Worm (Caenorhabditis elegans) whole organism, young adult: ENCODE measurements around the gene F31F7.2.
A peak's percentile ranks its signal among the peaks of the same experiment; 100 is the strongest.

Experiments used
- C06A6.2 ChIP-seq: fragments of 200-800 bp; sonication (Bioruptor generic); conservative IDR thresholded peaks from 2 replicates; pipeline ENCODE4 v1.3.6; 2022; ENCODE audit warnings: missing genetic modification characterization, missing compliant biosample characterization
- C17E4.6 ChIP-seq: fragments of 200-800 bp; sonication (Bioruptor generic); IDR thresholded peaks from 2 replicates; pipeline ENCODE4 v1.3.6; 2022; ENCODE audit warnings: missing genetic modification reagents, missing genetic modification characterization, missing compliant biosample characterization
- F10E7.11 ChIP-seq: sonication (generic microtip); optimal IDR thresholded peaks from 2 replicates; lab custom pipeline; 2017; ENCODE audit warnings: mild to moderate bottlenecking, missing genetic modification characterization, moderate library complexity, missing compliant biosample characterization
- F23B12.7 ChIP-seq: sonication (generic microtip); optimal IDR thresholded peaks from 2 replicates; lab custom pipeline; 2017; ENCODE audit warnings: missing genetic modification characterization, mild to moderate bottlenecking, missing compliant biosample characterization, antibody characterized with exemption, moderate library complexity; ENCODE audit not compliant: insufficient read depth
- F37B4.10 ChIP-seq: fragments of 200-800 bp; sonication (Bioruptor generic); IDR thresholded peaks from 2 replicates; pipeline ENCODE4 v1.3.6; 2022; ENCODE audit warnings: missing genetic modification characterization, missing compliant biosample characterization
- F49E8.2 ChIP-seq: sonication (generic microtip); optimal IDR thresholded peaks from 3 replicates; lab custom pipeline; 2017; ENCODE audit warnings: missing genetic modification characterization, mild to moderate bottlenecking, missing compliant biosample characterization, antibody characterized with exemption, moderate library complexity; ENCODE audit not compliant: insufficient read depth
- F52B5.7 ChIP-seq: sonication (generic microtip); optimal IDR thresholded peaks from 2 replicates; lab custom pipeline; 2016; ENCODE audit warnings: mild to moderate bottlenecking, missing genetic modification characterization, missing compliant biosample characterization
- F57A8.1 ChIP-seq: fragments of 200-800 bp; sonication (Bioruptor generic); optimal IDR thresholded peaks from 2 replicates; lab custom pipeline; 2018; ENCODE audit warnings: mild to moderate bottlenecking, missing genetic modification characterization, moderate library complexity, missing compliant biosample characterization
- K12H6.12 ChIP-seq: fragments of 200-800 bp; sonication (Bioruptor generic); optimal IDR thresholded peaks from 2 replicates; lab custom pipeline; 2018; ENCODE audit warnings: mild to moderate bottlenecking, missing genetic modification characterization, missing compliant biosample characterization
- T26A5.8 ChIP-seq: sonication (generic microtip); optimal IDR thresholded peaks from 2 replicates; lab custom pipeline; 2016; ENCODE audit warnings: missing genetic modification characterization, missing compliant biosample characterization
- Y53F4B.3 ChIP-seq: fragments of 200-800 bp; sonication (Bioruptor generic); IDR thresholded peaks from 2 replicates; pipeline ENCODE4 v1.3.6; 2022; ENCODE audit warnings: missing genetic modification reagents, missing genetic modification characterization, missing compliant biosample characterization
- Y53G8AR.9 ChIP-seq: fragments of 200-800 bp; sonication (Bioruptor generic); conservative IDR thresholded peaks from 2 replicates; pipeline ENCODE4 v1.3.6; 2022; ENCODE audit warnings: missing genetic modification reagents, missing genetic modification characterization, missing compliant biosample characterization
- Y67H2A.10 ChIP-seq: fragments of 200-800 bp; sonication (Bioruptor generic); conservative IDR thresholded peaks from 2 replicates; pipeline ENCODE4 v1.3.6; 2022; ENCODE audit warnings: missing genetic modification reagents, missing genetic modification characterization, missing compliant biosample characterization
- Y79H2A.3 ChIP-seq: fragments of 200-800 bp; sonication (Bioruptor generic); conservative IDR thresholded peaks from 2 replicates; pipeline ENCODE4 v1.3.6; 2022; ENCODE audit warnings: missing genetic modification reagents, missing genetic modification characterization, missing compliant biosample characterization
- Y95B8A.8 ChIP-seq: fragments of 200-800 bp; sonication (Bioruptor generic); IDR thresholded peaks from 2 replicates; pipeline ENCODE4 v1.3.6; 2022; ENCODE audit warnings: missing genetic modification reagents, missing genetic modification characterization, missing compliant biosample characterization
- akir-1 ChIP-seq: fragments of 200-800 bp; sonication (Bioruptor generic); optimal IDR thresholded peaks from 2 replicates; lab custom pipeline; 2018; ENCODE audit warnings: mild to moderate bottlenecking, missing genetic modification characterization, moderate library complexity, missing compliant biosample characterization
- ama-1 ChIP-seq, 3 experiments: fragments of 150-350 bp in 1 of 3; sonication (generic microtip) in 2 of 3; optimal IDR thresholded peaks; 2 replicates each; lab custom pipeline; 2014 to 2018; ENCODE audit warnings: missing biosample characterization in 2 of 3, missing genetic modification characterization in 2 of 3, missing genetic modification reagents in 2 of 3
- aptf-2 ChIP-seq: fragments of 200-800 bp; sonication (Bioruptor generic); conservative IDR thresholded peaks from 2 replicates; pipeline ENCODE4 v1.3.6; 2022; ENCODE audit warnings: missing genetic modification reagents, missing genetic modification characterization, missing compliant biosample characterization
- aptf-3 ChIP-seq: fragments of 200-800 bp; sonication (Bioruptor generic); IDR thresholded peaks from 2 replicates; pipeline ENCODE4 v1.3.6; 2022; ENCODE audit warnings: missing genetic modification characterization, missing compliant biosample characterization
- atf-7 ChIP-seq: sonication (generic microtip); optimal IDR thresholded peaks from 2 replicates; lab custom pipeline; 2017; ENCODE audit warnings: mild to moderate bottlenecking, missing genetic modification characterization, missing compliant biosample characterization
- attf-6 ChIP-seq: fragments of 200-800 bp; sonication (Bioruptor generic); IDR thresholded peaks from 2 replicates; pipeline ENCODE4 v1.3.6; 2022; ENCODE audit warnings: missing genetic modification reagents, missing genetic modification characterization, missing compliant biosample characterization
- cebp-2 ChIP-seq: fragments of 200-800 bp; sonication (Bioruptor generic); IDR thresholded peaks from 2 replicates; pipeline ENCODE4 v1.3.6; 2022; ENCODE audit warnings: missing genetic modification characterization, missing compliant biosample characterization
- ceh-100 ChIP-seq: fragments of 200-800 bp; sonication (Bioruptor generic); IDR thresholded peaks from 2 replicates; pipeline ENCODE4 v1.3.6; 2022; ENCODE audit warnings: missing genetic modification reagents, missing genetic modification characterization, missing compliant biosample characterization
- ceh-40 ChIP-seq: fragments of 200-800 bp; sonication (Bioruptor generic); IDR thresholded peaks from 2 replicates; pipeline ENCODE4 v1.3.6; 2022; ENCODE audit warnings: missing genetic modification characterization, missing compliant biosample characterization
- ceh-58 ChIP-seq: fragments of 200-800 bp; sonication (Bioruptor generic); IDR thresholded peaks from 2 replicates; pipeline ENCODE4 v1.3.6; 2022; ENCODE audit warnings: missing genetic modification characterization, missing compliant biosample characterization
- dox-1 ChIP-seq: fragments of 200-800 bp; sonication (Bioruptor generic); IDR thresholded peaks from 2 replicates; pipeline ENCODE4 v1.3.6; 2022; ENCODE audit warnings: missing genetic modification reagents, missing genetic modification characterization, missing compliant biosample characterization
- dpl-1 ChIP-seq: fragments of 150-350 bp; optimal IDR thresholded peaks from 2 replicates; lab custom pipeline; 2014; ENCODE audit warnings: missing biosample characterization, missing genetic modification reagents, missing genetic modification characterization
- egl-18 ChIP-seq: fragments of 200-800 bp; sonication (Bioruptor generic); IDR thresholded peaks from 2 replicates; pipeline ENCODE4 v1.3.6; 2022; ENCODE audit warnings: missing genetic modification reagents, missing genetic modification characterization, missing compliant biosample characterization
- egrh-3 ChIP-seq: fragments of 200-800 bp; sonication (Bioruptor generic); IDR thresholded peaks from 2 replicates; pipeline ENCODE4 v1.3.6; 2022; ENCODE audit warnings: missing genetic modification reagents, missing genetic modification characterization, missing compliant biosample characterization
- fkh-3 ChIP-seq: sonication (generic microtip); optimal IDR thresholded peaks from 2 replicates; lab custom pipeline; 2016; ENCODE audit warnings: mild to moderate bottlenecking, missing genetic modification characterization, missing compliant biosample characterization
- hlh-12 ChIP-seq: sonication (generic microtip); optimal IDR thresholded peaks from 2 replicates; lab custom pipeline; 2016; ENCODE audit warnings: missing genetic modification characterization, missing compliant biosample characterization
- lin-26 ChIP-seq: fragments of 200-800 bp; sonication (Bioruptor generic); IDR thresholded peaks from 2 replicates; pipeline ENCODE4 v1.3.6; 2022; ENCODE audit warnings: missing genetic modification reagents, missing genetic modification characterization, missing compliant biosample characterization
- lin-35 ChIP-seq, 3 experiments: fragments of 150-350 bp in 2 of 3; sonication (generic microtip) in 1 of 3; optimal IDR thresholded peaks; 2 replicates each; lab custom pipeline; 2014 to 2018; ENCODE audit warnings: missing biosample characterization in 3 of 3, missing genetic modification characterization in 3 of 3, missing genetic modification reagents in 3 of 3
- lsl-1 ChIP-seq: fragments of 200-800 bp; sonication (Bioruptor generic); optimal IDR thresholded peaks from 2 replicates; lab custom pipeline; 2018; ENCODE audit warnings: mild to moderate bottlenecking, missing genetic modification characterization, moderate library complexity, missing compliant biosample characterization
- lsy-27 ChIP-seq: sonication (generic microtip); optimal IDR thresholded peaks from 2 replicates; lab custom pipeline; 2017; ENCODE audit warnings: missing genetic modification characterization, mild to moderate bottlenecking, missing compliant biosample characterization, antibody characterized with exemption, missing genotype, borderline replicate concordance; ENCODE audit not compliant: insufficient read depth
- madf-8 ChIP-seq: fragments of 200-800 bp; sonication (Bioruptor generic); conservative IDR thresholded peaks from 2 replicates; pipeline ENCODE4 v1.3.6; 2022; ENCODE audit warnings: missing genetic modification reagents, missing genetic modification characterization, missing compliant biosample characterization
- nhr-27 ChIP-seq: fragments of 200-800 bp; sonication (Bioruptor generic); optimal IDR thresholded peaks from 2 replicates; lab custom pipeline; 2018; ENCODE audit warnings: mild to moderate bottlenecking, missing genetic modification characterization, moderate library complexity, missing compliant biosample characterization
- rcor-1 ChIP-seq: fragments of 200-800 bp; sonication (Bioruptor generic); IDR thresholded peaks from 2 replicates; pipeline ENCODE4 v1.3.6; 2022; ENCODE audit warnings: missing genetic modification reagents, missing genetic modification characterization, missing compliant biosample characterization
- rec-8 ChIP-seq, 2 experiments: sonication (generic microtip); optimal IDR thresholded peaks; 2 replicates each; lab custom pipeline; 2016; ENCODE audit warnings: mild to moderate bottlenecking in 2 of 2, missing genetic modification characterization in 2 of 2, missing genetic modification reagents in 2 of 2, missing genotype in 2 of 2, missing biosample characterization in 1 of 2, missing compliant biosample characterization in 1 of 2, moderate library complexity in 1 of 2
- sptf-2 ChIP-seq: fragments of 200-800 bp; sonication (Bioruptor generic); optimal IDR thresholded peaks from 2 replicates; lab custom pipeline; 2018; ENCODE audit warnings: mild to moderate bottlenecking, missing genetic modification characterization, missing compliant biosample characterization
- tlf-1 ChIP-seq: fragments of 200-800 bp; sonication (Bioruptor generic); optimal IDR thresholded peaks from 2 replicates; lab custom pipeline; 2018; ENCODE audit warnings: mild to moderate bottlenecking, missing genetic modification characterization, missing compliant biosample characterization
- unc-130 ChIP-seq: sonication (generic microtip); optimal IDR thresholded peaks from 2 replicates; lab custom pipeline; 2016; ENCODE audit warnings: missing genetic modification reagents, missing genetic modification characterization, missing compliant biosample characterization
- ztf-25 ChIP-seq: fragments of 200-800 bp; sonication (Bioruptor generic); IDR thresholded peaks from 2 replicates; pipeline ENCODE4 v1.3.6; 2022; ENCODE audit warnings: missing genetic modification reagents, missing genetic modification characterization, missing compliant biosample characterization

The F31F7.2 gene

DNA sequence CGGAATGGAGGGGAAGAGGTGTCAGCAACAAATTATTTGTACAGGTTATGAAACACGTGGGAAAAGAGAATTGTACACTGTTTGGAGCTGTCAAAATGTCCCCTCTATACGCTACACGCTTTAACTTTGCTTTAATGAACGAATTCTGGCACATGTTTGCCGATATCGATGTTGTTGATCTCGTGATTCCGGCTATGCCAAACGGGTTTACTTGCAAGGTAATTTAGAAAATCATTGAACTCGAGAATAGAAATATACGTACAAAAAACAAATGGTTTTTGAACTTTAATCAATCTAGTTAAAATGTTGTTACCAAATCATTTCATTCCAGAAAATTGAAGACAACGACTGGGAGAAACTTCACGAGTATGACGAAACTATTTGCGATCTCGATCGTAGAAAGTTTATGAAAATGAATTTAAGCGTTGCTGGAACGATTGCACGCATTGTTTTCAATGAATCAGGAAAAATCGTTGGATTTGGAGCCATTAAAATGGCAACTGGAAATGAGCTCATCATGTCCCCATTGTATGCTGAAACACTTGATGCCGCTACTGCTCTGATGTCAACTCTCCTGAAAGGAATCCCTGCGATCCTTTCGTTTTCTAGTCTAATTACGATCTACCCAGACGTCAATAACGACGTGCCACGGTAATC lies 6.7 kb downstream of the F31F7.2 start (continued):
- no peak for TF ChIP-seq lin-35 (GFP tag; optimal IDR thresholded peaks at IDR 0.05; lab: Kevin White, UChicago)
- TF ChIP-seq F52B5.7 = no peak
- 0 out of 2 replicates have a peak, but pooled peaks have one; percentile 61 for TF ChIP-seq lin-26 (GFP tag; lab: Robert Waterston, UW)
- no peak for TF ChIP-seq ceh-100 (GFP tag; lab: Robert Waterston, UW)
- 0 out of 2 replicates have a peak, but pooled peaks have one; percentile 11 for TF ChIP-seq rcor-1 (GFP tag; lab: Robert Waterston, UW)
- TF ChIP-seq Y67H2A.10 = no peak
- peak; percentile 77 for TF ChIP-seq ama-1 (optimal IDR thresholded peaks at IDR 0.05; lab: Kevin White, UChicago)
- TF ChIP-seq ama-1 (GFP tag; optimal IDR thresholded peaks at IDR 0.05; lab: Kevin White, UChicago) = no peak
- no peak for TF ChIP-seq dpl-1
- TF ChIP-seq dox-1 (GFP tag; lab: Robert Waterston, UW) = no peak
- TF ChIP-seq C17E4.6 (GFP tag; lab: Robert Waterston, UW) = no peak
- peak; percentile 32 for TF ChIP-seq Y53G8AR.9 (GFP tag; lab: Robert Waterston, UW)
- TF ChIP-seq unc-130 = no peak
- TF ChIP-seq egrh-3 = no peak
- TF ChIP-seq F10E7.11 (tag; lab: Kevin White, UChicago) = no peak
- no peak for TF ChIP-seq lsl-1 (GFP tag; lab: Kevin White, UChicago)
- no peak for TF ChIP-seq atf-7 (tag; lab: Kevin White, UChicago)
- no peak for TF ChIP-seq ceh-40 (GFP tag; lab: Robert Waterston, UW)
- TF ChIP-seq F49E8.2 = no peak

DNA sequence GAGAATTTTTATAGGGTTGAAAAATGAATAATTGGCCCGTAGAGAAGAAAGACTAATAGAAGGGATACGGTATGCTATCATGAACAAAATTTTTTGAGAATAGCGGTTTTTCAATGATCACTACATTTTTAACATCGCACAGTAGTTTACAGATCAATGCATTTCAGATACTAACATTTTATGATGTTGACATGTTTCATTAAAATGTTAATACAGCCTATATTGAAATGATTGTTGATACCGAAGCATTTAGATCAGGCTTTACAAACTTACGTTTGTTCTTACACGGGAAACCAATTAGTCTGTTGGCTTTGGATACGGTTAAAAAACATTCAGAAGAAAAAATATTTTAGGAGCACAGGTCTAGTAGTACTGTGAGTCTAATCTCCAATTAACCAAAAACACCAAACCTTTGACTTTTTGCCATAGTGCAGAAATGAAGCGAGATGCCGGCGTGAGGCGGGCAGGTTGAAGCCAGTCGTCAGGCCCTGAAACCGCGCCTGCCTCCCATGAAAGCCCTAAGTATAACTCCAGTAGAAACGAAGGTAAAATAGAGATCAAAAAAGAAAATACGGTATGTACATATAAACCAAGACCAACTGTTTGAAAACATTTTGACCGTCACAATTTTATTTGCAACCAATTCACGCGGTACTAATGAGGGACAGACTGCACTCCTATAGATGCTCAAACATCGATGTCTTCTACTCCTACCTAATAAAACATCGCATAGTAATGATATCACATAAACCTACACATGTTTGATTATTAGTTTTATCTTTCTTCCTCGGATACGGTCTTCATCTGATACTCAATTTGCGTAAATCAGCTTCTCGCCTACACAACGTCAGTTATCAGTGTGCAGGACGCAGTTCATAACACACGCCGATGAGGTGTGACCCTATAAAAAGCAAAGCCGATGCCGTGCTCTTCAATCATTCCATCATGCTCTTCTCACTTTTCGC lies 7.7 kb downstream of the F31F7.2 start, which contains the start of gene fil-2:
fil-2 (plus strand) TSS at position 915 of the 965 bp plus-strand sequence.
- TF ChIP-seq sptf-2 (GFP tag; lab: Kevin White, UChicago) (no peak), rcor-1 (GFP tag; lab: Robert Waterston, UW) (peak; percentile 34; the same call in 1 of the 2 replicates), dpl-1 (no peak), lsy-27 (tag; lab: Kevin White, UChicago) (no peak), F23B12.7 (no peak), aptf-3 (GFP tag; lab: Robert Waterston, UW) (no peak), C06A6.2 (no peak; the same call in 1 of the 2 replicates), ztf-25 (no peak), Y95B8A.8 (GFP tag; lab: Robert Waterston, UW) (no peak; the same call in 1 of the 2 replicates), rec-8 (tag; optimal IDR thresholded peaks at IDR 0.05; lab: Kevin White, UChicago) (no peak), Y53F4B.3 (no peak), lin-35 (GFP tag; optimal IDR thresholded peaks at IDR 0.05; lab: Kevin White, UChicago) (no peak), aptf-2 (GFP tag; lab: Robert Waterston, UW) (no peak), hlh-12 (tag; lab: Kevin White, UChicago) (no peak), tlf-1 (GFP tag; lab: Kevin White, UChicago) (peak; percentile 81), ceh-58 (no peak), madf-8 (GFP tag; lab: Robert Waterston, UW) (no peak), nhr-27 (tag; lab: Kevin White, UChicago) (no peak), Y79H2A.3 (no peak), F37B4.10 (GFP tag; lab: Robert Waterston, UW) (0 out of 2 replicates have a peak, but pooled peaks have one; percentile 4), atf-7 (tag; lab: Kevin White, UChicago) (peak; percentile 80), cebp-2 (GFP tag; lab: Robert Waterston, UW) (no peak), egrh-3 (no peak), F57A8.1 (GFP tag; lab: Kevin White, UChicago) (no peak), K12H6.12 (no peak), unc-130 (no peak), T26A5.8 (tag; lab: Kevin White, UChicago) (peak; percentile 17), Y53G8AR.9 (GFP tag; lab: Robert Waterston, UW) (peak; percentile 95), egl-18 (GFP tag; lab: Robert Waterston, UW) (no peak), attf-6 (GFP tag; lab: Robert Waterston, UW) (no peak), fkh-3 (tag; lab: Kevin White, UChicago) (peak; percentile 29), akir-1 (GFP tag; lab: Kevin White, UChicago) (no peak)
